Worm (Caenorhabditis elegans): ENCODE results near the gene pals-23.

ce11 chrIII:134194-134593 is 9.6 kb downstream of the pals-23 start, which contains the start of gene pals-25:
- no peak for TF ChIP-seq nhr-12 (tag; optimal IDR thresholded peaks at IDR 0.05)
- no peak for TF ChIP-seq unc-62 (GFP tag; optimal IDR thresholded peaks at IDR 0.05)
- TF ChIP-seq pha-4 (tag; optimal IDR thresholded peaks at IDR 0.05): no peak
